Worm (Caenorhabditis elegans): ENCODE results near the gene lsm-8.

ce11 chrIV:6373721-6374120 lies 47.4 kb downstream of the lsm-8 start:
- TF ChIP-seq dao-5 (tag; optimal IDR thresholded peaks at IDR 0.05) (no peak), him-1 (tag; optimal IDR thresholded peaks at IDR 0.05) (no peak)

All from whole organism, L4/young adult.